Fruit fly (Drosophila melanogaster) whole organism, embryonic: ENCODE measurements around the gene Zw.
A peak's percentile ranks its signal among the peaks of the same experiment; 100 is the strongest.

Source experiments
- Bgb ChIP-seq: fragments of 200-800 bp; sonication (Bioruptor generic); IDR thresholded peaks from 2 replicates; pipeline ENCODE4 v1.3.6; 2022; ENCODE audit warnings: missing biosample characterization, missing genetic modification characterization; ENCODE audit not compliant: partially characterized antibody
- CG1647 ChIP-seq: fragments of 200-800 bp; sonication (Bioruptor generic); optimal IDR thresholded peaks from 3 replicates; lab custom pipeline; 2016; ENCODE audit warnings: missing biosample characterization, missing genetic modification characterization
- CG31441 ChIP-seq: fragments of 200-800 bp; sonication (Bioruptor generic); IDR thresholded peaks from 2 replicates; pipeline ENCODE4 v1.3.6; 2022; ENCODE audit warnings: missing biosample characterization, missing genetic modification characterization
- CG7987 ChIP-seq: fragments of 200-800 bp; sonication (Bioruptor generic); optimal IDR thresholded peaks from 2 replicates; lab custom pipeline; 2018; ENCODE audit warnings: missing biosample characterization, mild to moderate bottlenecking, missing genetic modification characterization, moderate library complexity
- Eip74EF ChIP-seq, 2 experiments: fragments of 200-800 bp in 1 of 2; fragments of >200 bp in 1 of 2; sonication (Bioruptor generic) in 1 of 2; optimal IDR thresholded peaks; 2 replicates each; lab custom pipeline; 2017 to 2019; ENCODE audit warnings: missing biosample characterization in 2 of 2, missing genetic modification characterization in 2 of 2, mild to moderate bottlenecking in 1 of 2, moderate library complexity in 1 of 2
- Elba2 ChIP-seq: fragments of 200-800 bp; sonication (Bioruptor generic); optimal IDR thresholded peaks from 3 replicates; lab custom pipeline; 2016; ENCODE audit warnings: missing biosample characterization, missing genetic modification characterization
- HLH3B ChIP-seq: fragments of 200-800 bp; sonication (Bioruptor generic); IDR thresholded peaks from 2 replicates; pipeline ENCODE4 v1.3.6; 2022; ENCODE audit warnings: missing biosample characterization, missing genetic modification characterization
- PHDP ChIP-seq: fragments of 200-800 bp; sonication (Bioruptor generic); optimal IDR thresholded peaks from 3 replicates; lab custom pipeline; 2018; ENCODE audit warnings: missing biosample characterization, mild to moderate bottlenecking, missing genetic modification characterization, moderate library complexity
- ara ChIP-seq: fragments of 200-800 bp; sonication (Bioruptor generic); IDR thresholded peaks from 2 replicates; pipeline ENCODE4 v1.3.6; 2022; ENCODE audit warnings: missing biosample characterization, missing genetic modification characterization
- ind ChIP-seq: fragments of 200-800 bp; sonication (Bioruptor generic); optimal IDR thresholded peaks from 3 replicates; lab custom pipeline; 2016; ENCODE audit warnings: missing biosample characterization, missing genetic modification characterization
- pros ChIP-seq: fragments of 200-800 bp; sonication (Bioruptor generic); optimal IDR thresholded peaks from 3 replicates; lab custom pipeline; 2019; ENCODE audit warnings: missing biosample characterization, mild to moderate bottlenecking, missing genetic modification characterization, moderate library complexity
- wor ChIP-seq: fragments of 200-800 bp; sonication (Bioruptor generic); IDR thresholded peaks from 2 replicates; pipeline ENCODE4 v1.3.6; 2022; ENCODE audit warnings: missing biosample characterization, missing genetic modification characterization

- TF ChIP-seq HLH3B (GFP tag; lab: Robert Waterston, UW) (peak; percentile 91), Bgb (GFP tag; lab: Robert Waterston, UW) (no peak), CG1647 (GFP tag; lab: Kevin White, UChicago) (peak; percentile 94), PHDP (tag; lab: Kevin White, UChicago) (peak; percentile 95), pros (GFP tag; lab: Kevin White, UChicago) (peak; percentile 99), CG31441 (GFP tag; lab: Robert Waterston, UW) (peak; percentile 91), ara (GFP tag; lab: Robert Waterston, UW) (peak; percentile 95), wor (GFP tag; lab: Robert Waterston, UW) (peak; percentile 89), ind (GFP tag; lab: Kevin White, UChicago) (peak; percentile 96), Eip74EF (GFP tag; optimal IDR thresholded peaks at IDR 0.05; lab: Kevin White, UChicago) (peak in 1 of 2 experiments; percentile 91), Elba2 (peak; percentile 69), CG7987 (GFP tag; lab: Kevin White, UChicago) (peak; percentile 86)
Observed at dm6 chrX:19668405-19668804, 1.4 kb downstream of the Zw start.
